Worm (Caenorhabditis elegans) whole organism, L2 larva: Measurements from ENCODE around the gene lurp-1.

Experiments
- C34F6.9 ChIP-seq: fragments of 150-350 bp; optimal IDR thresholded peaks from 2 replicates; lab custom pipeline; 2014; ENCODE audit warnings: missing biosample characterization, missing genetic modification characterization
- F13H6.1 ChIP-seq: sonication (generic microtip); optimal IDR thresholded peaks from 2 replicates; lab custom pipeline; 2016; ENCODE audit warnings: missing genetic modification characterization, missing compliant biosample characterization
- R02D3.7 ChIP-seq: fragments of 150-350 bp; optimal IDR thresholded peaks from 2 replicates; lab custom pipeline; 2014; ENCODE audit warnings: missing biosample characterization, missing genetic modification characterization
- Y55F3AM.14 ChIP-seq: fragments of 200-800 bp; sonication (Bioruptor generic); optimal IDR thresholded peaks from 2 replicates; lab custom pipeline; 2018; ENCODE audit warnings: mild to moderate bottlenecking, missing genetic modification characterization, missing compliant biosample characterization
- alr-1 ChIP-seq: fragments of 150-350 bp; optimal IDR thresholded peaks from 2 replicates; lab custom pipeline; 2014; ENCODE audit warnings: missing biosample characterization, missing genetic modification characterization
- aly-2 ChIP-seq: fragments of 150-350 bp; optimal IDR thresholded peaks from 2 replicates; lab custom pipeline; 2014; ENCODE audit warnings: missing biosample characterization, missing genetic modification characterization
- ceh-16 ChIP-seq: fragments of 150-350 bp; optimal IDR thresholded peaks from 2 replicates; lab custom pipeline; 2014; ENCODE audit warnings: missing biosample characterization, missing genetic modification characterization
- crh-2 ChIP-seq: sonication (generic microtip); optimal IDR thresholded peaks from 2 replicates; lab custom pipeline; 2017; ENCODE audit warnings: missing biosample characterization, missing genetic modification characterization
- dmd-4 ChIP-seq: sonication (generic microtip); optimal IDR thresholded peaks from 2 replicates; lab custom pipeline; 2017; ENCODE audit warnings: missing biosample characterization, missing genetic modification characterization
- fos-1 ChIP-seq: fragments of 150-350 bp; optimal IDR thresholded peaks from 2 replicates; lab custom pipeline; 2014; ENCODE audit warnings: missing biosample characterization, missing genetic modification characterization
- gmeb-1 ChIP-seq: fragments of 150-350 bp; optimal IDR thresholded peaks from 2 replicates; lab custom pipeline; 2014; ENCODE audit warnings: missing biosample characterization, missing genetic modification characterization
- lin-11 ChIP-seq: fragments of 150-350 bp; sonication (generic microtip); optimal IDR thresholded peaks from 2 replicates; lab custom pipeline; 2014; ENCODE audit warnings: missing biosample characterization, missing genetic modification characterization, inconsistent platforms, mixed read lengths
- lin-13 ChIP-seq: fragments of 150-350 bp; optimal IDR thresholded peaks from 2 replicates; lab custom pipeline; 2014; ENCODE audit warnings: missing biosample characterization, missing genetic modification reagents, missing genetic modification characterization
- lin-39 ChIP-seq: fragments of 150-350 bp; optimal IDR thresholded peaks from 2 replicates; lab custom pipeline; 2014; ENCODE audit warnings: missing biosample characterization, missing genetic modification reagents, missing genetic modification characterization
- lsy-2 ChIP-seq, 2 experiments: fragments of 150-350 bp in 1 of 2; sonication (generic microtip) in 1 of 2; optimal IDR thresholded peaks; 2 replicates each; lab custom pipeline; 2014 to 2017; ENCODE audit warnings: missing biosample characterization in 2 of 2, missing genetic modification characterization in 2 of 2
- mdl-1 ChIP-seq, 2 experiments: fragments of 150-350 bp in 1 of 2; sonication (generic microtip) in 1 of 2; optimal IDR thresholded peaks; 2 replicates each; lab custom pipeline; 2017; ENCODE audit warnings: missing biosample characterization in 2 of 2, missing genetic modification characterization in 2 of 2
- nhr-10 ChIP-seq: sonication (generic microtip); optimal IDR thresholded peaks from 2 replicates; lab custom pipeline; 2017; ENCODE audit warnings: missing biosample characterization, missing genetic modification characterization
- nhr-12 ChIP-seq: fragments of 150-350 bp; optimal IDR thresholded peaks from 2 replicates; lab custom pipeline; 2014; ENCODE audit warnings: missing biosample characterization, missing genetic modification characterization
- nhr-129 ChIP-seq: fragments of 150-350 bp; optimal IDR thresholded peaks from 2 replicates; lab custom pipeline; 2014; ENCODE audit warnings: missing biosample characterization, missing genetic modification characterization
- nhr-21 ChIP-seq: fragments of 150-350 bp; optimal IDR thresholded peaks from 2 replicates; lab custom pipeline; 2014; ENCODE audit warnings: missing biosample characterization, missing genetic modification characterization
- nhr-23 ChIP-seq: fragments of 150-350 bp; optimal IDR thresholded peaks from 2 replicates; lab custom pipeline; 2014; ENCODE audit warnings: missing biosample characterization, missing genetic modification reagents, missing genetic modification characterization
- nhr-25 ChIP-seq: fragments of 150-350 bp; sonication (generic microtip); optimal IDR thresholded peaks from 3 replicates; lab custom pipeline; 2014; ENCODE audit warnings: missing biosample characterization, missing genetic modification characterization
- nhr-77 ChIP-seq: fragments of 150-350 bp; optimal IDR thresholded peaks from 2 replicates; lab custom pipeline; 2014; ENCODE audit warnings: missing biosample characterization, missing genetic modification characterization
- sem-4 ChIP-seq: fragments of 150-350 bp; optimal IDR thresholded peaks from 2 replicates; lab custom pipeline; 2014; ENCODE audit warnings: missing biosample characterization, missing genetic modification reagents, missing genetic modification characterization
- skn-1 ChIP-seq: sonication (generic microtip); optimal IDR thresholded peaks from 2 replicates; lab custom pipeline; 2017; ENCODE audit warnings: missing biosample characterization, missing genetic modification characterization
- sma-3 ChIP-seq: sonication (generic microtip); optimal IDR thresholded peaks from 2 replicates; lab custom pipeline; 2016; ENCODE audit warnings: missing genetic modification reagents, missing genetic modification characterization, missing compliant biosample characterization
- sma-9 ChIP-seq, 2 experiments: fragments of 150-350 bp in 1 of 2; sonication (generic microtip) in 1 of 2; optimal IDR thresholded peaks; 2 replicates each; lab custom pipeline; 2014 to 2016; ENCODE audit warnings: missing genetic modification characterization in 2 of 2, mild to moderate bottlenecking in 1 of 2, missing biosample characterization in 1 of 2, missing compliant biosample characterization in 1 of 2, missing genetic modification reagents in 1 of 2, moderate library complexity in 1 of 2
- snpc-4 ChIP-seq: fragments of 150-350 bp; optimal IDR thresholded peaks from 2 replicates; lab custom pipeline; 2014; ENCODE audit warnings: missing biosample characterization, missing genetic modification characterization
- unc-62 ChIP-seq: fragments of 150-350 bp; optimal IDR thresholded peaks from 2 replicates; lab custom pipeline; 2014; ENCODE audit warnings: missing biosample characterization, missing genetic modification reagents, missing genetic modification characterization
- ztf-1 ChIP-seq: fragments of 200-800 bp; sonication (Bioruptor generic); conservative IDR thresholded peaks from 2 replicates; pipeline ENCODE4 v1.3.6; 2022; ENCODE audit warnings: missing genetic modification characterization, missing compliant biosample characterization
- ztf-11 ChIP-seq: sonication (generic microtip); optimal IDR thresholded peaks from 2 replicates; lab custom pipeline; 2017; ENCODE audit warnings: missing biosample characterization, missing genetic modification characterization
- ztf-4 ChIP-seq: fragments of 150-350 bp; optimal IDR thresholded peaks from 2 replicates; lab custom pipeline; 2014; ENCODE audit warnings: missing biosample characterization, missing genetic modification characterization

Gene lurp-1

DNA sequence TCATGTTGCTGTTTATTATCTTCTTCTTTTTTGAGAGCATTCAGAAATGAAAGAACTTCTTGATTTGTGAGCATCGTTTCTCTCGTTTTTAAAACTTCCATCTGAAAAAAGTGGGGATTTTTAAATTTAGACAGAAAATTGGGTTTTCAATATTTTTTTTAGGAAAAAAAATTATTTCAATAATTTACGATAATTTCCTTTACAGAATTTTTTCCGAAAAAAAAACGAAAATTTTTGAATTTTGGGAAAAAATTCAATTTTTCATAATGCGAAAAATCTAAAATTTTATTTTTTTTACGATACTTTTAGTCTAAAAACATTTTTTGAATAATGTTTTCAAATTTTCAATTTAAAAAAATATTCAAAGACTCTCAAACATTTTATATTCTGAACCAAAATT, 23.6 kb upstream of the lurp-1 start, which contains the start of gene M106.7:
Gene M106.7, minus strand, starts transcription at position 101 of the 400 bp plus-strand sequence.
- TF ChIP-seq skn-1 (tag; lab: Kevin White, UChicago) (no peak), sma-9 (GFP tag; optimal IDR thresholded peaks at IDR 0.05; lab: Kevin White, UChicago) (no peak), sma-9 (tag; optimal IDR thresholded peaks at IDR 0.05; lab: Kevin White, UChicago) (no peak), snpc-4 (tag; lab: Kevin White, UChicago) (no peak), nhr-129 (no peak), sem-4 (tag; lab: Kevin White, UChicago) (no peak), sma-3 (GFP tag; lab: Kevin White, UChicago) (no peak)

DNA sequence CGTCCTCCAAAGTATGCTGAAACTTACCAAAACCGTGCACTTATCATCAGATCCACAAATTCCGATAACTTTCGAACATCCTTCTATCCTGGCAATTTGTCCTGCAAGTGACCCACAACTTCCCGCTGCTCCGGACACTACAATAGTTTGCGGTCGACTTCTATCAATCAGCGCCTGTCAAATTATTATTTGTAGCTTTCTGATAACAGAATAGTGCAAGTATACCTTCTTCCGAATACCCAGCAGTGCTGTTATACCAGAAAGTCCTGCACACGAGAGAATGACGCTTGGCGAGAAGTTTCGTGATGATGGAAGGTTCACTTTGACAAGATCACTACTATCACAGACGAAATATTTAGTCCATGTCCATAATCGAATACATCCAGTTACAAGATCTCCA, 21.4 kb upstream of the lurp-1 start:
- no peak for TF ChIP-seq nhr-12 (tag; lab: Kevin White, UChicago)

ce11 chrII:10860840-10861239, 19.9 kb upstream of the lurp-1 start, which contains the start of gene M106.3:
Gene M106.3, minus strand, starts transcription at chrII:10860909.
- TF ChIP-seq F13H6.1 (no peak), alr-1 (no peak), ceh-16 (tag; lab: Kevin White, UChicago) (no peak), nhr-23 (tag; lab: Kevin White, UChicago) (no peak), R02D3.7 (tag; lab: Kevin White, UChicago) (no peak), Y55F3AM.14 (GFP tag; lab: Kevin White, UChicago) (no peak), sma-9 (GFP tag; optimal IDR thresholded peaks at IDR 0.05; lab: Kevin White, UChicago) (peak; percentile 39), sma-9 (tag; optimal IDR thresholded peaks at IDR 0.05; lab: Kevin White, UChicago) (no peak), dmd-4 (tag; lab: Kevin White, UChicago) (no peak), fos-1 (tag; lab: Kevin White, UChicago) (peak; percentile 62), nhr-10 (tag; lab: Kevin White, UChicago) (no peak), gmeb-1 (tag; lab: Kevin White, UChicago) (peak; percentile 21), C34F6.9 (tag; lab: Kevin White, UChicago) (no peak), crh-2 (peak; percentile 52), unc-62 (GFP tag; lab: Kevin White, UChicago) (no peak), lsy-2 (tag; optimal IDR thresholded peaks at IDR 0.05; lab: Kevin White, UChicago) (no peak), lin-39 (tag; lab: Kevin White, UChicago) (no peak), nhr-77 (tag; lab: Kevin White, UChicago) (no peak), nhr-21 (tag; lab: Kevin White, UChicago) (no peak), lin-13 (GFP tag; lab: Kevin White, UChicago) (no peak)

DNA sequence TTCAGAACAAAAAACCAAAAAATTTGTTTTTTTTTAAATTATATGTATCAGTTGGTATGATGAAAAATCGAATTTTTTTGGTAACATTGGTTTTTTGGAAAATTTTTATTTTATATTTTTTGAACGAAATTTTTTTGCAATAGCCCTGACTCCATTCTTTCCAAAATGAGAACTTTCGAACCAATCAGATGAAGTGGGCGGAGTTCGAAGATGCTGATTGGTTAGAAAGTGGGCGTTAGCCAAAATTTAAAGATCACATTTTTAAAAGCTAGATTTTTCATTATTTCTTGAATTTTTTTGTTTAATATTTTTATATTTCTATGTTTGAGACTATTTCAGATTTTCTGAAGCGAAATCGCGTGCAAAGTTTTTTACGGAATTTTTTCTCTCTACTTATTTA, 19.4 kb upstream of the lurp-1 start:
- no peak for TF ChIP-seq unc-62 (GFP tag; lab: Kevin White, UChicago)
- no peak for TF ChIP-seq dmd-4 (tag; lab: Kevin White, UChicago)
- no peak for TF ChIP-seq lin-11
- TF ChIP-seq F13H6.1, result no peak
- TF ChIP-seq ztf-1 (GFP tag; lab: Robert Waterston, UW), result no peak
- TF ChIP-seq skn-1 (tag; lab: Kevin White, UChicago), result no peak
- no peak for TF ChIP-seq nhr-21 (tag; lab: Kevin White, UChicago)
- TF ChIP-seq fos-1 (tag; lab: Kevin White, UChicago), result no peak
- TF ChIP-seq sem-4 (tag; lab: Kevin White, UChicago), result no peak
- no peak for TF ChIP-seq ztf-4 (tag; lab: Kevin White, UChicago)

- peak; percentile 77 for TF ChIP-seq crh-2
- TF ChIP-seq ztf-11 (tag; lab: Kevin White, UChicago), result no peak
- peak; percentile 52 for TF ChIP-seq nhr-25
- no peak for TF ChIP-seq ceh-16 (tag; lab: Kevin White, UChicago)
- peak; percentile 28 for TF ChIP-seq fos-1 (tag; lab: Kevin White, UChicago)
- TF ChIP-seq sma-9 (GFP tag; optimal IDR thresholded peaks at IDR 0.05; lab: Kevin White, UChicago), result peak; percentile 87
- no peak for TF ChIP-seq sma-9 (tag; optimal IDR thresholded peaks at IDR 0.05; lab: Kevin White, UChicago)
- TF ChIP-seq lsy-2 (tag; optimal IDR thresholded peaks at IDR 0.05; lab: Kevin White, UChicago), result peak in 1 of 2 experiments; percentile 2
- TF ChIP-seq sem-4 (tag; lab: Kevin White, UChicago), result peak; percentile 2
- TF ChIP-seq aly-2 (tag; lab: Kevin White, UChicago), result no peak
- no peak for TF ChIP-seq mdl-1 (tag; optimal IDR thresholded peaks at IDR 0.05; lab: Kevin White, UChicago)
- no peak for TF ChIP-seq nhr-10 (tag; lab: Kevin White, UChicago)
- no peak for TF ChIP-seq unc-62 (GFP tag; lab: Kevin White, UChicago)
- TF ChIP-seq nhr-12 (tag; lab: Kevin White, UChicago), result no peak
- peak; percentile 28 for TF ChIP-seq nhr-21 (tag; lab: Kevin White, UChicago)
- peak; percentile 40 for TF ChIP-seq sma-3 (GFP tag; lab: Kevin White, UChicago)
These were observed 18.8 kb upstream of the lurp-1 start for ce11 chrII:10861723-10862486.
